Worm (Caenorhabditis elegans): ENCODE measurements around the gene aakg-1.

aakg-1 gene

ce11 chrIII:12607302-12607701 lies 32.1 kb upstream of the aakg-1 start:
- TF ChIP-seq aha-1 (tag; optimal IDR thresholded peaks at IDR 0.05) (no peak), grh-1 (GFP tag; IDR thresholded peaks at IDR 0.05) (0 out of 2 replicates have a peak, but pooled peaks have one; percentile 6)

- TF ChIP-seq unc-130 (tag; optimal IDR thresholded peaks at IDR 0.05): no peak
These were observed 31.0 kb upstream of the aakg-1 start for ce11 chrIII:12606175-12606574.

- TF ChIP-seq nhr-47 (tag; optimal IDR thresholded peaks at IDR 0.05) (peak; percentile 2), ceh-90 (tag; optimal IDR thresholded peaks at IDR 0.05) (no peak), efl-1 (optimal IDR thresholded peaks at IDR 0.05) (no peak), efl-1 (GFP tag; optimal IDR thresholded peaks at IDR 0.05 in 1 of 2) (peak in 1 of 2 experiments; percentile 46)
These were observed 26.9 kb upstream of the aakg-1 start for ce11 chrIII:12602070-12602469.

ce11 chrIII:12599672-12600071 lies 24.5 kb upstream of the aakg-1 start, which contains the start of gene gldi-8:
Gene gldi-8 (minus strand): TSS chrIII:12599729.
- TF ChIP-seq lin-14 (GFP tag; optimal IDR thresholded peaks at IDR 0.05) (peak; percentile 44), rnt-1 (tag; optimal IDR thresholded peaks at IDR 0.05) (peak; percentile 27), lin-13 (GFP tag; optimal IDR thresholded peaks at IDR 0.05) (peak; percentile 53), ceh-82 (tag; optimal IDR thresholded peaks at IDR 0.05) (peak in 1 of 3 experiments; percentile 1), elt-3 (tag; optimal IDR thresholded peaks at IDR 0.05) (no peak), snpc-4 (tag; optimal IDR thresholded peaks at IDR 0.05) (peak; percentile 48), nhr-90 (tag; optimal IDR thresholded peaks at IDR 0.05; ENCODE audit: poor library complexity) (peak; percentile 5), blmp-1 (tag; optimal IDR thresholded peaks at IDR 0.05) (peak; percentile 8), snu-23 (GFP tag; optimal IDR thresholded peaks at IDR 0.05) (peak; percentile 5), nhr-85 (tag) (peak; percentile 82), unc-62 (GFP tag; optimal IDR thresholded peaks at IDR 0.05) (no peak)

- TF ChIP-seq unc-130 (tag; optimal IDR thresholded peaks at IDR 0.05): peak; percentile 86
- TF ChIP-seq nhr-85 (tag): peak; percentile 88
- no peak for TF ChIP-seq vab-15 (tag; optimal IDR thresholded peaks at IDR 0.05)
- peak; percentile 71 for TF ChIP-seq nhr-90 (tag; optimal IDR thresholded peaks at IDR 0.05; ENCODE audit: poor library complexity)
- peak; percentile 75 for TF ChIP-seq snpc-4 (tag; optimal IDR thresholded peaks at IDR 0.05)
- peak; percentile 65 for TF ChIP-seq egl-13 (tag; optimal IDR thresholded peaks at IDR 0.05)
- TF ChIP-seq snu-23 (GFP tag; optimal IDR thresholded peaks at IDR 0.05): peak; percentile 92
- TF ChIP-seq lin-14 (GFP tag; optimal IDR thresholded peaks at IDR 0.05): peak; percentile 90
- TF ChIP-seq skn-1 (tag; optimal IDR thresholded peaks at IDR 0.05): peak; percentile 87
- peak; percentile 88 for TF ChIP-seq grh-1 (GFP tag; IDR thresholded peaks at IDR 0.05)
- TF ChIP-seq isw-1 (GFP tag; IDR thresholded peaks at IDR 0.05): peak; percentile 84
- TF ChIP-seq sup-37 (GFP tag; optimal IDR thresholded peaks at IDR 0.05): no peak
- TF ChIP-seq tlp-1 (tag; optimal IDR thresholded peaks at IDR 0.05): no peak
- no peak for TF ChIP-seq ceh-90 (tag; optimal IDR thresholded peaks at IDR 0.05)
- TF ChIP-seq C04F5.9 (tag; optimal IDR thresholded peaks at IDR 0.05): no peak
- peak; percentile 94 for TF ChIP-seq nhr-71 (tag; optimal IDR thresholded peaks at IDR 0.05)
- peak; percentile 85 to 87 for TF ChIP-seq efl-1 (optimal IDR thresholded peaks at IDR 0.05)
- peak; percentile 83 to 98 for TF ChIP-seq efl-1 (GFP tag; optimal IDR thresholded peaks at IDR 0.05 in 1 of 2)
- TF ChIP-seq lsy-2 (tag; optimal IDR thresholded peaks at IDR 0.05): peak; percentile 98 to 99
- peak in 1 of 2 experiments; percentile 68 for TF ChIP-seq ztf-11 (tag; optimal IDR thresholded peaks at IDR 0.05)
- TF ChIP-seq fkh-10 (GFP tag; optimal IDR thresholded peaks at IDR 0.05): no peak
- TF ChIP-seq nhr-47 (tag; optimal IDR thresholded peaks at IDR 0.05): peak; percentile 89
- TF ChIP-seq blmp-1 (tag; optimal IDR thresholded peaks at IDR 0.05): peak; percentile 79
- peak; percentile 96 for TF ChIP-seq lin-13 (GFP tag; optimal IDR thresholded peaks at IDR 0.05)
- TF ChIP-seq C34B4.2 (tag; optimal IDR thresholded peaks at IDR 0.05): no peak
- TF ChIP-seq hlh-17 (GFP tag; optimal IDR thresholded peaks at IDR 0.05; ENCODE audit: borderline replicate concordance): no peak
- peak; percentile 61 for TF ChIP-seq dsc-1 (tag; optimal IDR thresholded peaks at IDR 0.05)
- TF ChIP-seq nhr-12 (tag; optimal IDR thresholded peaks at IDR 0.05): no peak
- no peak for TF ChIP-seq egl-27 (tag; optimal IDR thresholded peaks at IDR 0.05)
- no peak for TF ChIP-seq hpl-2 (GFP tag; optimal IDR thresholded peaks at IDR 0.05)
- TF ChIP-seq fos-1 (tag; optimal IDR thresholded peaks at IDR 0.05): peak; percentile 54
- TF ChIP-seq unc-86 (tag; optimal IDR thresholded peaks at IDR 0.05): peak; percentile 85
- no peak for TF ChIP-seq sptf-1 (tag; optimal IDR thresholded peaks at IDR 0.05)
- peak; percentile 89 for TF ChIP-seq fkh-8 (tag; optimal IDR thresholded peaks at IDR 0.05)
- no peak for TF ChIP-seq unc-98 (GFP tag; IDR thresholded peaks at IDR 0.05)
These were observed 23.5 kb upstream of the aakg-1 start for ce11 chrIII:12598418-12599330.

Measured in whole organism, L1 larva.